Fruit fly (Drosophila melanogaster) whole organism, embryonic: ENCODE measurements around the gene TbCMF46.

Source experiments
- B-H1 ChIP-seq: fragments of 200-800 bp; sonication (Bioruptor generic); IDR thresholded peaks from 3 replicates; pipeline ENCODE4 v1.3.6; 2022; ENCODE audit warnings: missing biosample characterization, missing genetic modification characterization
- CG10209 ChIP-seq: fragments of 200-800 bp; sonication (Bioruptor generic); optimal IDR thresholded peaks from 3 replicates; lab custom pipeline; 2017; ENCODE audit warnings: missing biosample characterization, mild to moderate bottlenecking, missing genetic modification characterization, missing genetic modification reagents
- CG12659 ChIP-seq: fragments of 200-800 bp; sonication (Bioruptor generic); optimal IDR thresholded peaks from 3 replicates; lab custom pipeline; 2017; ENCODE audit warnings: mild to moderate bottlenecking, missing biosample characterization, missing genetic modification reagents, missing genetic modification characterization
- CG13424 ChIP-seq: fragments of 200-800 bp; sonication (Bioruptor generic); optimal IDR thresholded peaks from 2 replicates; lab custom pipeline; 2019; ENCODE audit warnings: missing biosample characterization, mild to moderate bottlenecking, missing genetic modification characterization, moderate library complexity
- CG14860 ChIP-seq: fragments of 200-800 bp; sonication (Bioruptor generic); IDR thresholded peaks from 3 replicates; pipeline ENCODE4 v1.3.6; 2022; ENCODE audit warnings: missing biosample characterization, missing genetic modification characterization; ENCODE audit not compliant: partially characterized antibody
- CG17359 ChIP-seq: fragments of 200-800 bp; sonication (Bioruptor generic); optimal IDR thresholded peaks from 3 replicates; lab custom pipeline; 2018; ENCODE audit warnings: missing biosample characterization, mild to moderate bottlenecking, missing genetic modification characterization, moderate library complexity
- CG17568 ChIP-seq: fragments of 200-800 bp; sonication (Bioruptor generic); optimal IDR thresholded peaks from 2 replicates; lab custom pipeline; 2018; ENCODE audit warnings: missing biosample characterization, mild to moderate bottlenecking, missing genetic modification characterization, moderate library complexity
- CG18619 ChIP-seq: fragments of 200-800 bp; sonication (Bioruptor generic); optimal IDR thresholded peaks from 3 replicates; lab custom pipeline; 2017; ENCODE audit warnings: missing biosample characterization, mild to moderate bottlenecking, missing genetic modification characterization
- CG2875 ChIP-seq: fragments of 200-800 bp; sonication (Bioruptor generic); optimal IDR thresholded peaks from 2 replicates; lab custom pipeline; 2017; ENCODE audit warnings: missing biosample characterization, mild to moderate bottlenecking, missing genetic modification characterization, missing genetic modification reagents
- CG31388 ChIP-seq: fragments of 200-800 bp; sonication (Bioruptor generic); optimal IDR thresholded peaks from 2 replicates; lab custom pipeline; 2016; ENCODE audit warnings: missing biosample characterization, missing genetic modification characterization
- CG3281 ChIP-seq: fragments of 200-800 bp; sonication (Bioruptor generic); optimal IDR thresholded peaks from 3 replicates; lab custom pipeline; 2017; ENCODE audit warnings: missing biosample characterization, mild to moderate bottlenecking, missing genetic modification characterization
- CG4360 ChIP-seq: fragments of 200-800 bp; sonication (Bioruptor generic); IDR thresholded peaks from 2 replicates; pipeline ENCODE4 v1.3.6; 2022; ENCODE audit warnings: missing biosample characterization, missing genetic modification characterization
- CG5245 ChIP-seq: fragments of 200-800 bp; sonication (Bioruptor generic); optimal IDR thresholded peaks from 3 replicates; lab custom pipeline; 2016; ENCODE audit warnings: missing biosample characterization, missing genetic modification characterization
- CG6854 ChIP-seq: fragments of 200-800 bp; sonication (Bioruptor generic); optimal IDR thresholded peaks from 3 replicates; lab custom pipeline; 2017; ENCODE audit warnings: missing biosample characterization, mild to moderate bottlenecking, missing genetic modification characterization
- CG7556 ChIP-seq: fragments of 200-800 bp; sonication (Bioruptor generic); optimal IDR thresholded peaks from 2 replicates; lab custom pipeline; 2017; ENCODE audit warnings: missing biosample characterization, mild to moderate bottlenecking, missing genetic modification characterization
- CG8290 ChIP-seq, 3 experiments: fragments of 200-800 bp; sonication (Bioruptor generic); optimal IDR thresholded peaks; 2 replicates each; lab custom pipeline; 2016 to 2019; ENCODE audit warnings: missing biosample characterization in 3 of 3, missing genetic modification characterization in 3 of 3, mild to moderate bottlenecking in 2 of 3, moderate library complexity in 1 of 3
- CG9932 ChIP-seq: fragments of 200-800 bp; sonication (Bioruptor generic); IDR thresholded peaks from 2 replicates; pipeline ENCODE4 v1.3.6; 2022; ENCODE audit warnings: missing biosample characterization, missing genetic modification characterization
- CkIIα-i1 ChIP-seq: fragments of 200-800 bp; sonication (Bioruptor generic); IDR thresholded peaks from 2 replicates; pipeline ENCODE4 v1.3.6; 2022; ENCODE audit warnings: missing biosample characterization, missing genetic modification characterization
- Dbx ChIP-seq: fragments of 200-800 bp; sonication (Bioruptor generic); IDR thresholded peaks from 3 replicates; pipeline ENCODE4 v1.3.6; 2022; ENCODE audit warnings: missing biosample characterization, missing genetic modification characterization
- Dek ChIP-seq: fragments of 200-800 bp; sonication (Bioruptor generic); optimal IDR thresholded peaks from 3 replicates; lab custom pipeline; 2019; ENCODE audit warnings: missing biosample characterization, mild to moderate bottlenecking, missing genetic modification characterization, moderate library complexity
- Dll ChIP-seq: fragments of 200-800 bp; sonication (Bioruptor generic); IDR thresholded peaks from 4 replicates; pipeline ENCODE4 v1.3.6; 2022; ENCODE audit warnings: missing biosample characterization, missing genetic modification characterization; ENCODE audit not compliant: partially characterized antibody
- GATAe ChIP-seq: fragments of 200-800 bp; sonication (Bioruptor generic); conservative IDR thresholded peaks from 2 replicates; pipeline ENCODE4 v1.3.6; 2022; ENCODE audit warnings: missing biosample characterization, missing genetic modification characterization
- H15 ChIP-seq: fragments of 200-800 bp; sonication (Bioruptor generic); IDR thresholded peaks from 3 replicates; pipeline ENCODE4 v1.3.6; 2022; ENCODE audit warnings: missing biosample characterization, missing genetic modification characterization
- HmgZ ChIP-seq: fragments of 200-800 bp; sonication (Bioruptor generic); optimal IDR thresholded peaks from 2 replicates; lab custom pipeline; 2018; ENCODE audit warnings: missing biosample characterization, mild to moderate bottlenecking, missing genetic modification characterization
- Hr3 ChIP-seq: fragments of 200-800 bp; sonication (Bioruptor generic); optimal IDR thresholded peaks from 3 replicates; lab custom pipeline; 2016; ENCODE audit warnings: missing biosample characterization, missing genetic modification characterization
- Lhr ChIP-seq: fragments of 200-800 bp; sonication (Bioruptor generic); optimal IDR thresholded peaks from 3 replicates; lab custom pipeline; 2017; ENCODE audit warnings: mild to moderate bottlenecking, missing biosample characterization, missing genetic modification reagents, missing genetic modification characterization
- Lpt ChIP-seq: fragments of >200 bp; optimal IDR thresholded peaks from 2 replicates; lab custom pipeline; 2018; ENCODE audit warnings: missing biosample characterization, missing genetic modification characterization
- MBD-R2 ChIP-seq: fragments of 200-800 bp; sonication (Bioruptor generic); IDR thresholded peaks from 2 replicates; pipeline ENCODE4 v1.3.6; 2022; ENCODE audit warnings: missing biosample characterization, missing genetic modification characterization
- Mes4 ChIP-seq: fragments of 200-800 bp; sonication (Bioruptor generic); optimal IDR thresholded peaks from 2 replicates; lab custom pipeline; 2016; ENCODE audit warnings: missing biosample characterization, missing genetic modification characterization
- Nf-YB ChIP-seq: fragments of 200-800 bp; sonication (Bioruptor generic); optimal IDR thresholded peaks from 3 replicates; lab custom pipeline; 2019; ENCODE audit warnings: missing biosample characterization, mild to moderate bottlenecking, missing genetic modification characterization, moderate library complexity
- Pdp1 ChIP-seq, 2 experiments: fragments of 200-800 bp; sonication (Bioruptor generic); optimal IDR thresholded peaks; 3 replicates each; lab custom pipeline; 2016; ENCODE audit warnings: missing biosample characterization in 2 of 2, missing genetic modification characterization in 2 of 2, mild to moderate bottlenecking in 1 of 2, moderate library complexity in 1 of 2
- Spps ChIP-seq: fragments of 200-800 bp; sonication (Bioruptor generic); optimal IDR thresholded peaks from 2 replicates; lab custom pipeline; 2018; ENCODE audit warnings: missing biosample characterization, mild to moderate bottlenecking, missing genetic modification characterization
- abd-A ChIP-seq: fragments of 200-800 bp; sonication (Bioruptor generic); optimal IDR thresholded peaks from 3 replicates; lab custom pipeline; 2019; ENCODE audit warnings: missing biosample characterization, mild to moderate bottlenecking, missing genetic modification characterization, moderate library complexity
- ato ChIP-seq: fragments of 200-800 bp; sonication (Bioruptor generic); IDR thresholded peaks from 2 replicates; pipeline ENCODE4 v1.3.6; 2022; ENCODE audit warnings: missing biosample characterization, missing genetic modification characterization; ENCODE audit not compliant: partially characterized antibody
- bigmax ChIP-seq: fragments of 200-800 bp; sonication (Bioruptor generic); optimal IDR thresholded peaks from 2 replicates; lab custom pipeline; 2018; ENCODE audit warnings: missing biosample characterization, mild to moderate bottlenecking, missing genetic modification characterization
- dan ChIP-seq: fragments of 200-800 bp; sonication (Bioruptor generic); IDR thresholded peaks from 2 replicates; pipeline ENCODE4 v1.3.6; 2022; ENCODE audit warnings: missing biosample characterization, missing genetic modification characterization
- grn ChIP-seq: fragments of 200-800 bp; sonication (Bioruptor generic); optimal IDR thresholded peaks from 3 replicates; lab custom pipeline; 2017; ENCODE audit warnings: missing biosample characterization, missing genetic modification characterization
- jigr1 ChIP-seq: fragments of 200-800 bp; sonication (Bioruptor generic); IDR thresholded peaks from 3 replicates; pipeline ENCODE4 v1.3.6; 2022; ENCODE audit warnings: missing biosample characterization, missing genetic modification characterization
- kay ChIP-seq: fragments of 200-800 bp; sonication (Bioruptor generic); optimal IDR thresholded peaks from 2 replicates; lab custom pipeline; 2016; ENCODE audit warnings: missing biosample characterization, missing genetic modification characterization
- luna ChIP-seq: fragments of 200-800 bp; sonication (Bioruptor generic); optimal IDR thresholded peaks from 2 replicates; lab custom pipeline; 2016; ENCODE audit warnings: missing biosample characterization, missing genetic modification characterization
- mld ChIP-seq: fragments of 200-800 bp; sonication (Bioruptor generic); IDR thresholded peaks from 3 replicates; pipeline ENCODE4 v1.3.6; 2022; ENCODE audit warnings: missing biosample characterization, missing genetic modification characterization; ENCODE audit not compliant: partially characterized antibody
- onecut ChIP-seq: fragments of 200-800 bp; sonication (Bioruptor generic); IDR thresholded peaks from 2 replicates; pipeline ENCODE4 v1.3.6; 2022; ENCODE audit warnings: missing biosample characterization, missing genetic modification characterization
- p53 ChIP-seq: fragments of 200-800 bp; sonication (Bioruptor generic); optimal IDR thresholded peaks from 2 replicates; lab custom pipeline; 2016; ENCODE audit warnings: missing biosample characterization, missing genetic modification characterization
- pzg ChIP-seq: fragments of 200-800 bp; sonication (Bioruptor generic); optimal IDR thresholded peaks from 3 replicates; lab custom pipeline; 2018; ENCODE audit warnings: missing biosample characterization, mild to moderate bottlenecking, missing genetic modification characterization, moderate library complexity
- row ChIP-seq: fragments of 200-800 bp; sonication (Bioruptor generic); IDR thresholded peaks from 3 replicates; pipeline ENCODE4 v1.3.6; 2022; ENCODE audit warnings: missing biosample characterization, missing genetic modification characterization
- shn ChIP-seq: fragments of 200-800 bp; sonication (Bioruptor generic); optimal IDR thresholded peaks from 3 replicates; lab custom pipeline; 2016; ENCODE audit warnings: missing biosample characterization, missing genetic modification characterization
- slbo ChIP-seq: fragments of 200-800 bp; sonication (Bioruptor generic); IDR thresholded peaks from 2 replicates; pipeline ENCODE4 v1.3.6; 2022; ENCODE audit warnings: missing biosample characterization, missing genetic modification characterization
- stc ChIP-seq: fragments of 200-800 bp; sonication (Bioruptor generic); IDR thresholded peaks from 2 replicates; pipeline ENCODE4 v1.3.6; 2022; ENCODE audit warnings: missing biosample characterization, missing genetic modification characterization
- ttk ChIP-seq: fragments of 200-800 bp; sonication (Bioruptor generic); IDR thresholded peaks from 2 replicates; pipeline ENCODE4 v2.1.2; 2022; ENCODE audit warnings: missing biosample characterization, missing genetic modification characterization
- zen2 ChIP-seq: fragments of 200-800 bp; sonication (Bioruptor generic); IDR thresholded peaks from 3 replicates; pipeline ENCODE4 v1.3.6; 2022; ENCODE audit warnings: missing biosample characterization, missing genetic modification characterization; ENCODE audit not compliant: partially characterized antibody

The TbCMF46 gene

DNA sequence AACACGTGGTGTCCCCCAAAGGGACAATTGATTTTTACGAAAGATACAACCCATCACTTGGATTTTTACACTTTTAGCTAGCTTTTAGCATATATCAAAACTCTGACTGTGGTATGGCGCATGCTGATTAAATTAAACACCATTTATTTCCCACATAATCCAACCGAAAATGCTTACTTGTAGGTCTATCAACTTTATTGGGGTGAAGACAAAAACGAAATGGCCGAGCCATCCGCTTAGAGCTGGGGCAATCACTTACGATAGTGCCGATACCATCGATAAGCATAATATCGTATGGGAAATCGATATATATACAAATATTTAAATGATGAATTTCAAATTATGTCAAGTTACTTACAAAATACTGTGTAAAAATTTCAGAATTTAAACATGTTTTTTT, 27.4 kb downstream of the TbCMF46 start, which contains the start of gene RpS2 (continued):
- TF ChIP-seq dan (GFP tag; lab: Robert Waterston, UW): no peak
- TF ChIP-seq Dek (tag; lab: Kevin White, UChicago): peak; percentile 21
- TF ChIP-seq CG17359 (tag; lab: Kevin White, UChicago): peak; percentile 31
- TF ChIP-seq CG6854 (GFP tag; lab: Kevin White, UChicago): peak; percentile 26
- TF ChIP-seq Mes4 (GFP tag; lab: Kevin White, UChicago): peak; percentile 23
- TF ChIP-seq CG31388: no peak
- peak; percentile 83 for TF ChIP-seq row (GFP tag; lab: Robert Waterston, UW)
- TF ChIP-seq bigmax: peak; percentile 66
- TF ChIP-seq shn (GFP tag; lab: Kevin White, UChicago): no peak
- peak; percentile 47 for TF ChIP-seq CG18619 (GFP tag; lab: Kevin White, UChicago)
- no peak for TF ChIP-seq Spps (tag; lab: Kevin White, UChicago)
- TF ChIP-seq GATAe: no peak
- no peak for TF ChIP-seq p53
- peak; percentile 64 for TF ChIP-seq slbo
- no peak for TF ChIP-seq B-H1 (GFP tag; lab: Robert Waterston, UW)
- peak; percentile 77 for TF ChIP-seq CG9932 (GFP tag; lab: Robert Waterston, UW)
- TF ChIP-seq Dll (GFP tag; lab: Robert Waterston, UW): peak; percentile 97
- TF ChIP-seq Lhr: peak; percentile 51
- TF ChIP-seq Hr3 (GFP tag; lab: Kevin White, UChicago): peak; percentile 32
- peak; percentile 82 for TF ChIP-seq CG12659 (GFP tag; lab: Kevin White, UChicago)
- no peak for TF ChIP-seq Lpt
- TF ChIP-seq CG7556 (GFP tag; lab: Kevin White, UChicago): no peak
- peak; percentile 18; the same call in 1 of the 3 replicates for TF ChIP-seq jigr1 (GFP tag; lab: Robert Waterston, UW)
- TF ChIP-seq CkIIα-i1: no peak
- no peak for TF ChIP-seq ttk (GFP tag; lab: Robert Waterston, UW)
- TF ChIP-seq Pdp1 (GFP tag; optimal IDR thresholded peaks at IDR 0.05; lab: Kevin White, UChicago): peak in 1 of 2 experiments; percentile 56
- no peak for TF ChIP-seq H15 (GFP tag; lab: Robert Waterston, UW)
- TF ChIP-seq pzg: peak; percentile 81
- TF ChIP-seq CG17568 (GFP tag; lab: Kevin White, UChicago): peak; percentile 46
- TF ChIP-seq CG8290 (GFP tag; optimal IDR thresholded peaks at IDR 0.05; lab: Kevin White, UChicago): peak; percentile 51
- TF ChIP-seq CG8290 (tag; optimal IDR thresholded peaks at IDR 0.05; lab: Kevin White, UChicago): peak in 1 of 2 experiments; percentile 88
- TF ChIP-seq onecut (GFP tag; lab: Robert Waterston, UW): peak; percentile 47; the same call in 1 of the 2 replicates
- peak; percentile 98 for TF ChIP-seq CG14860 (GFP tag; lab: Robert Waterston, UW)
- TF ChIP-seq Dbx (GFP tag; lab: Robert Waterston, UW): peak; percentile 75
- TF ChIP-seq MBD-R2 (GFP tag; lab: Robert Waterston, UW): peak; percentile 59
- peak; percentile 8 for TF ChIP-seq CG10209
- peak; percentile 98 for TF ChIP-seq ato (GFP tag; lab: Robert Waterston, UW)
- TF ChIP-seq stc (GFP tag; lab: Robert Waterston, UW): no peak
- TF ChIP-seq CG5245 (GFP tag; lab: Kevin White, UChicago): no peak
- TF ChIP-seq CG2875 (GFP tag; lab: Kevin White, UChicago): peak; percentile 13
- peak; percentile 13 for TF ChIP-seq Nf-YB
- peak; percentile 15 for TF ChIP-seq CG13424 (tag; lab: Kevin White, UChicago)
- TF ChIP-seq luna (GFP tag; lab: Kevin White, UChicago): no peak
- TF ChIP-seq abd-A (tag; lab: Kevin White, UChicago): no peak
- no peak for TF ChIP-seq CG4360 (GFP tag; lab: Robert Waterston, UW)
- TF ChIP-seq kay (GFP tag; lab: Kevin White, UChicago): no peak
- TF ChIP-seq CG3281 (GFP tag; lab: Kevin White, UChicago): peak; percentile 37
- TF ChIP-seq mld (GFP tag; lab: Robert Waterston, UW): peak; percentile 98
- peak; percentile 37 for TF ChIP-seq grn (GFP tag; lab: Kevin White, UChicago)
- peak; percentile 75 for TF ChIP-seq HmgZ
- peak; percentile 99 for TF ChIP-seq zen2 (GFP tag; lab: Robert Waterston, UW)
